Worm (Caenorhabditis elegans): ENCODE results near the gene jmjd-1.1.

ce11 chrII:11756684-11757107 lies 49.7 kb upstream of the jmjd-1.1 start:
- TF ChIP-seq med-1 (GFP tag; optimal IDR thresholded peaks at IDR 0.05; ENCODE audit: insufficient read depth) (no peak), tab-1 (GFP tag; IDR thresholded peaks at IDR 0.05) (no peak), flt-1 (GFP tag; IDR thresholded peaks at IDR 0.05) (no peak), ref-1 (GFP tag; conservative IDR thresholded peaks at IDR 0.05) (no peak), ztf-23 (GFP tag; IDR thresholded peaks at IDR 0.05) (no peak), ztf-29 (GFP tag; IDR thresholded peaks at IDR 0.05) (no peak), klf-2 (GFP tag; conservative IDR thresholded peaks at IDR 0.05) (no peak), T22C8.4 (GFP tag; IDR thresholded peaks at IDR 0.05) (no peak), cog-1 (tag; optimal IDR thresholded peaks at IDR 0.05) (no peak)

Measured in whole organism, midembryonic.